1 fruit fly cellular context compared by ENCODE assay signal in genomic region chr3L:11465371-11465914, dm6.
TF ChIP-seq lines count a peak whose summit lies in the region.

Gene Fum3, minus strand, starts transcription at chr3L:11465864.

TF ChIP-seq in whole organism, embryonic, 481 proteins besides CTCF, POLR2A, EP300 and RAD21 (continued from another document and continues in another):
- no peak for TF ChIP-seq scrt (GFP tag; optimal IDR thresholded peaks at IDR 0.05; lab: Kevin White, UChicago)
- no peak for TF ChIP-seq unc-4 (GFP tag; IDR thresholded peaks at IDR 0.05; lab: Robert Waterston, UW; ENCODE audit: partially characterized antibody)
- no peak for TF ChIP-seq Ravus (GFP tag; IDR thresholded peaks at IDR 0.05; lab: Robert Waterston, UW)
- TF ChIP-seq sc (optimal IDR thresholded peaks at IDR 0.05; lab: Kevin White, UChicago): no peak
- TF ChIP-seq sc (GFP tag; optimal IDR thresholded peaks at IDR 0.05; lab: Kevin White, UChicago): no peak
- no peak for TF ChIP-seq hkb (optimal IDR thresholded peaks at IDR 0.05; lab: Kevin White, UChicago)
- TF ChIP-seq hkb (GFP tag; IDR thresholded peaks at IDR 0.05; lab: Robert Waterston, UW): peak; percentile 32; the same call in 1 of the 2 replicates
- no peak for TF ChIP-seq Camta (GFP tag; optimal IDR thresholded peaks at IDR 0.05; lab: Kevin White, UChicago)
- no peak for TF ChIP-seq CG6765 (GFP tag; optimal IDR thresholded peaks at IDR 0.05; lab: Kevin White, UChicago)
- no peak for TF ChIP-seq twi (tag; optimal IDR thresholded peaks at IDR 0.05; lab: Kevin White, UChicago)
- no peak for TF ChIP-seq CG31365 (tag; optimal IDR thresholded peaks at IDR 0.05; lab: Kevin White, UChicago)
- peak; percentile 66 for TF ChIP-seq Xrp1 (GFP tag; IDR thresholded peaks at IDR 0.05; lab: Robert Waterston, UW)
- TF ChIP-seq sqz (GFP tag; optimal IDR thresholded peaks at IDR 0.05; lab: Kevin White, UChicago): no peak
- no peak for TF ChIP-seq D19A (tag; optimal IDR thresholded peaks at IDR 0.05; lab: Kevin White, UChicago)
- TF ChIP-seq Aef1 (GFP tag; IDR thresholded peaks at IDR 0.05; lab: Robert Waterston, UW): no peak
- TF ChIP-seq dan (GFP tag; IDR thresholded peaks at IDR 0.05; lab: Robert Waterston, UW): no peak
- TF ChIP-seq CoRest (tag; optimal IDR thresholded peaks at IDR 0.05; lab: Kevin White, UChicago): peak; percentile 15
- no peak for TF ChIP-seq CG8089 (GFP tag; optimal IDR thresholded peaks at IDR 0.05; lab: Kevin White, UChicago)
- no peak for TF ChIP-seq CG34422 (GFP tag; IDR thresholded peaks at IDR 0.05; lab: Robert Waterston, UW)
- no peak for TF ChIP-seq CG11247 (GFP tag; IDR thresholded peaks at IDR 0.05; lab: Robert Waterston, UW)
- TF ChIP-seq Med (GFP tag; lab: Kevin White, UChicago): peak; percentile 58
- TF ChIP-seq trem (tag; optimal IDR thresholded peaks at IDR 0.05; lab: Kevin White, UChicago): no peak
- no peak for TF ChIP-seq PHDP (tag; optimal IDR thresholded peaks at IDR 0.05; lab: Kevin White, UChicago)
- peak; percentile 12 for TF ChIP-seq CG14710 (tag; optimal IDR thresholded peaks at IDR 0.05; lab: Kevin White, UChicago)
- no peak for TF ChIP-seq CG10654 (GFP tag; optimal IDR thresholded peaks at IDR 0.05; lab: Kevin White, UChicago)
- no peak for TF ChIP-seq sisA (GFP tag; IDR thresholded peaks at IDR 0.05; lab: Robert Waterston, UW)
- TF ChIP-seq B-H1 (GFP tag; IDR thresholded peaks at IDR 0.05; lab: Robert Waterston, UW): no peak
- no peak for TF ChIP-seq Tbp (GFP tag; optimal IDR thresholded peaks at IDR 0.05; lab: Kevin White, UChicago)
- no peak for TF ChIP-seq jing (GFP tag; optimal IDR thresholded peaks at IDR 0.05; lab: Kevin White, UChicago)
- no peak for TF ChIP-seq CG6813 (GFP tag; optimal IDR thresholded peaks at IDR 0.05; lab: Kevin White, UChicago)
- TF ChIP-seq peb (GFP tag; IDR thresholded peaks at IDR 0.05; lab: Robert Waterston, UW): no peak
- TF ChIP-seq CG6175 (GFP tag; IDR thresholded peaks at IDR 0.05; lab: Robert Waterston, UW): no peak
- TF ChIP-seq sd (tag; optimal IDR thresholded peaks at IDR 0.05; lab: Kevin White, UChicago): no peak
- TF ChIP-seq psq (GFP tag; optimal IDR thresholded peaks at IDR 0.05; lab: Kevin White, UChicago): no peak
- no peak for TF ChIP-seq CG31441 (GFP tag; IDR thresholded peaks at IDR 0.05; lab: Robert Waterston, UW)
- TF ChIP-seq pnt (GFP tag; optimal IDR thresholded peaks at IDR 0.05; lab: Kevin White, UChicago): no peak
- TF ChIP-seq dysf (GFP tag; IDR thresholded peaks at IDR 0.05; lab: Robert Waterston, UW): peak; percentile 35; the same call in 1 of the 3 replicates
- TF ChIP-seq CG6254 (GFP tag; optimal IDR thresholded peaks at IDR 0.05; lab: Kevin White, UChicago): no peak
- peak; percentile 18 for TF ChIP-seq CG17829 (tag; optimal IDR thresholded peaks at IDR 0.05; lab: Kevin White, UChicago)
- no peak for TF ChIP-seq dpn (GFP tag; optimal IDR thresholded peaks at IDR 0.05; lab: Kevin White, UChicago)
- no peak for TF ChIP-seq CG8388 (GFP tag; optimal IDR thresholded peaks at IDR 0.05; lab: Kevin White, UChicago)
- no peak for TF ChIP-seq Sox102F (GFP tag; optimal IDR thresholded peaks at IDR 0.05; lab: Kevin White, UChicago)
- no peak for TF ChIP-seq Asciz (GFP tag; optimal IDR thresholded peaks at IDR 0.05; lab: Kevin White, UChicago)
- no peak for TF ChIP-seq Atf6 (GFP tag; IDR thresholded peaks at IDR 0.05; lab: Robert Waterston, UW)
- TF ChIP-seq chm (GFP tag; IDR thresholded peaks at IDR 0.05; lab: Robert Waterston, UW): no peak
- TF ChIP-seq CG32532 (GFP tag; IDR thresholded peaks at IDR 0.05; lab: Robert Waterston, UW): no peak
- TF ChIP-seq cas (GFP tag; IDR thresholded peaks at IDR 0.05; lab: Robert Waterston, UW): no peak
- no peak for TF ChIP-seq Dll (GFP tag; IDR thresholded peaks at IDR 0.05; lab: Robert Waterston, UW; ENCODE audit: partially characterized antibody)
- no peak for TF ChIP-seq Nf-YA (GFP tag; IDR thresholded peaks at IDR 0.05; lab: Robert Waterston, UW)
- no peak for TF ChIP-seq Ets97D (GFP tag; optimal IDR thresholded peaks at IDR 0.05; lab: Kevin White, UChicago)
- TF ChIP-seq cad (GFP tag; optimal IDR thresholded peaks at IDR 0.05; lab: Kevin White, UChicago): no peak
- TF ChIP-seq chif (GFP tag; optimal IDR thresholded peaks at IDR 0.05; lab: Kevin White, UChicago): peak in 1 of 2 experiments; percentile 13
- TF ChIP-seq gsb (GFP tag; IDR thresholded peaks at IDR 0.05; lab: Robert Waterston, UW): no peak
- no peak for TF ChIP-seq C15 (GFP tag; IDR thresholded peaks at IDR 0.05; lab: Robert Waterston, UW)
- no peak for TF ChIP-seq HLH54F (GFP tag; optimal IDR thresholded peaks at IDR 0.05; lab: Kevin White, UChicago)
- TF ChIP-seq Atf3 (GFP tag; optimal IDR thresholded peaks at IDR 0.05; lab: Kevin White, UChicago): no peak
- no peak for TF ChIP-seq CG15514 (GFP tag; optimal IDR thresholded peaks at IDR 0.05; lab: Kevin White, UChicago)
- no peak for TF ChIP-seq CG18619 (GFP tag; optimal IDR thresholded peaks at IDR 0.05; lab: Kevin White, UChicago)
- no peak for TF ChIP-seq grn (GFP tag; optimal IDR thresholded peaks at IDR 0.05; lab: Kevin White, UChicago)
- no peak for TF ChIP-seq stc (GFP tag; IDR thresholded peaks at IDR 0.05; lab: Robert Waterston, UW)
- TF ChIP-seq jumu (GFP tag; optimal IDR thresholded peaks at IDR 0.05; lab: Kevin White, UChicago): no peak
- no peak for TF ChIP-seq Lhr (GFP tag; optimal IDR thresholded peaks at IDR 0.05; lab: Kevin White, UChicago)
- TF ChIP-seq slp2 (GFP tag; optimal IDR thresholded peaks at IDR 0.05; lab: Kevin White, UChicago): no peak
- no peak for TF ChIP-seq CG7987 (GFP tag; optimal IDR thresholded peaks at IDR 0.05; lab: Kevin White, UChicago)
- TF ChIP-seq Mes4 (GFP tag; optimal IDR thresholded peaks at IDR 0.05; lab: Kevin White, UChicago): no peak
- no peak for TF ChIP-seq p53 (GFP tag; optimal IDR thresholded peaks at IDR 0.05; lab: Kevin White, UChicago)
- TF ChIP-seq bigmax (GFP tag; optimal IDR thresholded peaks at IDR 0.05; lab: Kevin White, UChicago): no peak
- TF ChIP-seq fu2 (GFP tag; optimal IDR thresholded peaks at IDR 0.05; lab: Kevin White, UChicago): no peak
- TF ChIP-seq HLH4C (GFP tag; IDR thresholded peaks at IDR 0.05; lab: Robert Waterston, UW; ENCODE audit: partially characterized antibody): no peak
- no peak for TF ChIP-seq jigr1 (GFP tag; IDR thresholded peaks at IDR 0.05; lab: Robert Waterston, UW)
- TF ChIP-seq CG2678 (tag; optimal IDR thresholded peaks at IDR 0.05; lab: Kevin White, UChicago): peak; percentile 21
- TF ChIP-seq Ets65A (GFP tag; lab: Kevin White, UChicago): no peak
- no peak for TF ChIP-seq D19B (GFP tag; optimal IDR thresholded peaks at IDR 0.05; lab: Kevin White, UChicago)
- TF ChIP-seq CG13424 (tag; optimal IDR thresholded peaks at IDR 0.05; lab: Kevin White, UChicago): no peak
- TF ChIP-seq CG17568 (GFP tag; optimal IDR thresholded peaks at IDR 0.05; lab: Kevin White, UChicago): no peak
- TF ChIP-seq ab (GFP tag; optimal IDR thresholded peaks at IDR 0.05; lab: Kevin White, UChicago): no peak
- no peak for TF ChIP-seq disco-r (GFP tag; optimal IDR thresholded peaks at IDR 0.05; lab: Kevin White, UChicago)
- TF ChIP-seq crc (GFP tag; optimal IDR thresholded peaks at IDR 0.05; lab: Kevin White, UChicago): no peak
- no peak for TF ChIP-seq CG33557 (GFP tag; optimal IDR thresholded peaks at IDR 0.05; lab: Kevin White, UChicago)
- TF ChIP-seq CG12659 (GFP tag; optimal IDR thresholded peaks at IDR 0.05; lab: Kevin White, UChicago): no peak
- peak; percentile 26 for TF ChIP-seq gem (tag; optimal IDR thresholded peaks at IDR 0.05; lab: Kevin White, UChicago)
- no peak for TF ChIP-seq GATAe (GFP tag; conservative IDR thresholded peaks at IDR 0.05; lab: Robert Waterston, UW)
- no peak for TF ChIP-seq danr (GFP tag; IDR thresholded peaks at IDR 0.05; lab: Robert Waterston, UW)
- TF ChIP-seq ci (GFP tag; IDR thresholded peaks at IDR 0.05; lab: Robert Waterston, UW): peak; percentile 54; the same call in 2 of the 3 replicates
- no peak for TF ChIP-seq crp (GFP tag; optimal IDR thresholded peaks at IDR 0.05; lab: Kevin White, UChicago)
- TF ChIP-seq Sin3A (optimal IDR thresholded peaks at IDR 0.05; lab: Kevin White, UChicago): no peak
- TF ChIP-seq CG1647 (GFP tag; optimal IDR thresholded peaks at IDR 0.05; lab: Kevin White, UChicago): no peak
- no peak for TF ChIP-seq CG30431 (GFP tag; optimal IDR thresholded peaks at IDR 0.05; lab: Kevin White, UChicago)
- TF ChIP-seq CG9797 (GFP tag; optimal IDR thresholded peaks at IDR 0.05; lab: Kevin White, UChicago): no peak
- TF ChIP-seq CG3726 (GFP tag; IDR thresholded peaks at IDR 0.05; lab: Robert Waterston, UW): no peak
- TF ChIP-seq Dref (GFP tag; IDR thresholded peaks at IDR 0.05; lab: Robert Waterston, UW): no peak
- TF ChIP-seq ham (GFP tag; IDR thresholded peaks at IDR 0.05; lab: Robert Waterston, UW): no peak
- TF ChIP-seq CG7786 (GFP tag; optimal IDR thresholded peaks at IDR 0.05; lab: Kevin White, UChicago): no peak
- TF ChIP-seq sens (GFP tag; lab: Kevin White, UChicago): peak; percentile 83
- no peak for TF ChIP-seq nau (GFP tag; optimal IDR thresholded peaks at IDR 0.05; lab: Kevin White, UChicago)
- no peak for TF ChIP-seq Hsf (GFP tag; optimal IDR thresholded peaks at IDR 0.05; lab: Kevin White, UChicago)
- TF ChIP-seq her (GFP tag; optimal IDR thresholded peaks at IDR 0.05; lab: Kevin White, UChicago): no peak
- peak; percentile 6; the same call in 1 of the 2 replicates for TF ChIP-seq vvl (GFP tag; IDR thresholded peaks at IDR 0.05; lab: Robert Waterston, UW)
- no peak for TF ChIP-seq chn (GFP tag; optimal IDR thresholded peaks at IDR 0.05; lab: Kevin White, UChicago)
- TF ChIP-seq ftz-f1 (GFP tag; optimal IDR thresholded peaks at IDR 0.05; lab: Kevin White, UChicago): no peak
- TF ChIP-seq NfI (GFP tag; optimal IDR thresholded peaks at IDR 0.05; lab: Kevin White, UChicago): no peak
- no peak for TF ChIP-seq CG1832 (GFP tag; optimal IDR thresholded peaks at IDR 0.05; lab: Kevin White, UChicago)
- TF ChIP-seq inv (GFP tag; IDR thresholded peaks at IDR 0.05; lab: Robert Waterston, UW; ENCODE audit: partially characterized antibody): no peak
- TF ChIP-seq Six4 (GFP tag; optimal IDR thresholded peaks at IDR 0.05; lab: Kevin White, UChicago): no peak
- no peak for TF ChIP-seq fru (optimal IDR thresholded peaks at IDR 0.05; lab: Kevin White, UChicago)
- no peak for TF ChIP-seq Lim3 (GFP tag; IDR thresholded peaks at IDR 0.05; lab: Robert Waterston, UW)
- TF ChIP-seq NK7.1 (GFP tag; optimal IDR thresholded peaks at IDR 0.05; lab: Kevin White, UChicago): no peak
- TF ChIP-seq gcm (GFP tag; optimal IDR thresholded peaks at IDR 0.05; lab: Kevin White, UChicago): no peak
- TF ChIP-seq unpg (GFP tag; optimal IDR thresholded peaks at IDR 0.05; lab: Kevin White, UChicago): no peak
- TF ChIP-seq dati (GFP tag; IDR thresholded peaks at IDR 0.05; lab: Robert Waterston, UW): no peak
- TF ChIP-seq kah (GFP tag; optimal IDR thresholded peaks at IDR 0.05; lab: Kevin White, UChicago): no peak
- no peak for TF ChIP-seq Hr51 (GFP tag; optimal IDR thresholded peaks at IDR 0.05; lab: Kevin White, UChicago)
- no peak for TF ChIP-seq Dek (tag; optimal IDR thresholded peaks at IDR 0.05; lab: Kevin White, UChicago)
- no peak for TF ChIP-seq ewg (GFP tag; optimal IDR thresholded peaks at IDR 0.05; lab: Kevin White, UChicago)
- no peak for TF ChIP-seq Bgb (GFP tag; IDR thresholded peaks at IDR 0.05; lab: Robert Waterston, UW; ENCODE audit: partially characterized antibody)
- TF ChIP-seq D (optimal IDR thresholded peaks at IDR 0.05; lab: Kevin White, UChicago): no peak
- no peak for TF ChIP-seq D (GFP tag; optimal IDR thresholded peaks at IDR 0.05; lab: Kevin White, UChicago)
- no peak for TF ChIP-seq MESR4 (GFP tag; optimal IDR thresholded peaks at IDR 0.05; lab: Kevin White, UChicago)
- TF ChIP-seq row (GFP tag; IDR thresholded peaks at IDR 0.05; lab: Robert Waterston, UW): peak; percentile 45
- 0 out of 3 replicates have a peak, but pooled peaks have one; percentile 24 for TF ChIP-seq CG7357 (GFP tag; IDR thresholded peaks at IDR 0.05; lab: Robert Waterston, UW)
- no peak for TF ChIP-seq tx (GFP tag; optimal IDR thresholded peaks at IDR 0.05; lab: Kevin White, UChicago)
- peak; percentile 15 for TF ChIP-seq dmrt99B (tag; optimal IDR thresholded peaks at IDR 0.05; lab: Kevin White, UChicago)
- TF ChIP-seq Ada2b (GFP tag; IDR thresholded peaks at IDR 0.05; lab: Robert Waterston, UW): peak; percentile 37; the same call in 1 of the 2 replicates
- no peak for TF ChIP-seq Meics (GFP tag; optimal IDR thresholded peaks at IDR 0.05; lab: Kevin White, UChicago)
- no peak for TF ChIP-seq CG15269 (tag; optimal IDR thresholded peaks at IDR 0.05; lab: Kevin White, UChicago)
- TF ChIP-seq CG10959 (GFP tag; IDR thresholded peaks at IDR 0.05; lab: Robert Waterston, UW): peak; percentile 35
- TF ChIP-seq CG15696 (tag; optimal IDR thresholded peaks at IDR 0.05; lab: Kevin White, UChicago): peak; percentile 24
- TF ChIP-seq CG31388 (GFP tag; optimal IDR thresholded peaks at IDR 0.05; lab: Kevin White, UChicago): no peak
- no peak for TF ChIP-seq insv (GFP tag; optimal IDR thresholded peaks at IDR 0.05; lab: Kevin White, UChicago)
- TF ChIP-seq crol (GFP tag; IDR thresholded peaks at IDR 0.05; lab: Robert Waterston, UW): no peak
- TF ChIP-seq CG7839 (tag; optimal IDR thresholded peaks at IDR 0.05; lab: Kevin White, UChicago): no peak
- TF ChIP-seq HmgD (GFP tag; optimal IDR thresholded peaks at IDR 0.05; lab: Kevin White, UChicago): no peak
- no peak for TF ChIP-seq Fer3 (tag; optimal IDR thresholded peaks at IDR 0.05; lab: Kevin White, UChicago)
- TF ChIP-seq eve (GFP tag; optimal IDR thresholded peaks at IDR 0.05; lab: Kevin White, UChicago): no peak
- no peak for TF ChIP-seq CG11085 (GFP tag; IDR thresholded peaks at IDR 0.05; lab: Robert Waterston, UW)
- TF ChIP-seq CG11695 (GFP tag; IDR thresholded peaks at IDR 0.05; lab: Robert Waterston, UW): no peak
- TF ChIP-seq Fer2 (tag; optimal IDR thresholded peaks at IDR 0.05; lab: Kevin White, UChicago): no peak
- no peak for TF ChIP-seq CG10462 (GFP tag; optimal IDR thresholded peaks at IDR 0.05; lab: Kevin White, UChicago)
- TF ChIP-seq Myb (GFP tag; optimal IDR thresholded peaks at IDR 0.05; lab: Kevin White, UChicago): no peak
- TF ChIP-seq Kr (GFP tag; optimal IDR thresholded peaks at IDR 0.05; lab: Kevin White, UChicago): no peak
- TF ChIP-seq CG8944 (GFP tag; optimal IDR thresholded peaks at IDR 0.05; lab: Kevin White, UChicago): no peak
- no peak for TF ChIP-seq Pdp1 (GFP tag; optimal IDR thresholded peaks at IDR 0.05; lab: Kevin White, UChicago)
